Fruit fly (Drosophila melanogaster): Measurements from ENCODE around the gene CG8349.

CG8349 gene

DNA sequence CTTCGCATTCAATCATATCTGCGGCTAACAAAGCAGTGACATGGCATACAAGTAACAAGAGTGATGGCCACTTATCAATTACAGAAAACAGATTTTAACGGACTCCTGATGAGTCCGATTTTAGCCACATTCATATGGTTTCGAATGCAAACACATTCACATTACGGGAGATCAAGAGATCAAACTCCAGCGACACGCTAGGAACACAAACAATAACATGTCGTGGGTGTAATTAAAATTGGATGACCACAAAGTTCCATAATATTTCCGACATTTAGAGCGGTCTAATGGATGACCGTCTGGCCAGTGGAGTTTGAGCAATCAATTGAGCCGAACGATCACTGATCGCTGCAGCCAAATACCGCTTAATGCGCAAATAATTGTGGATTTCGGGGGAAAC lies 26.5 kb downstream of the CG8349 start, which contains the start of gene CG14277:
TSS of gene CG14277 (plus strand) at position 301 of the 400 bp plus-strand sequence.
- TF ChIP-seq CG1620 (GFP tag; optimal IDR thresholded peaks at IDR 0.05) (no peak), Hr96 (GFP tag; optimal IDR thresholded peaks at IDR 0.05) (no peak), cic (GFP tag; optimal IDR thresholded peaks at IDR 0.05) (no peak), Clk (GFP tag; optimal IDR thresholded peaks at IDR 0.05) (no peak), CG7045 (GFP tag; optimal IDR thresholded peaks at IDR 0.05) (no peak), pad (GFP tag; optimal IDR thresholded peaks at IDR 0.05) (no peak), Crg-1 (GFP tag; optimal IDR thresholded peaks at IDR 0.05) (no peak), CG12768 (GFP tag; optimal IDR thresholded peaks at IDR 0.05) (no peak), ovo (GFP tag; optimal IDR thresholded peaks at IDR 0.05) (no peak), toe (GFP tag; optimal IDR thresholded peaks at IDR 0.05) (no peak), CG5204 (GFP tag; optimal IDR thresholded peaks at IDR 0.05) (no peak), CG33017 (tag; optimal IDR thresholded peaks at IDR 0.05) (no peak), cnc (optimal IDR thresholded peaks at IDR 0.05) (no peak), bab1 (GFP tag; optimal IDR thresholded peaks at IDR 0.05) (no peak), Mnt (GFP tag; optimal IDR thresholded peaks at IDR 0.05) (no peak)

DNA sequence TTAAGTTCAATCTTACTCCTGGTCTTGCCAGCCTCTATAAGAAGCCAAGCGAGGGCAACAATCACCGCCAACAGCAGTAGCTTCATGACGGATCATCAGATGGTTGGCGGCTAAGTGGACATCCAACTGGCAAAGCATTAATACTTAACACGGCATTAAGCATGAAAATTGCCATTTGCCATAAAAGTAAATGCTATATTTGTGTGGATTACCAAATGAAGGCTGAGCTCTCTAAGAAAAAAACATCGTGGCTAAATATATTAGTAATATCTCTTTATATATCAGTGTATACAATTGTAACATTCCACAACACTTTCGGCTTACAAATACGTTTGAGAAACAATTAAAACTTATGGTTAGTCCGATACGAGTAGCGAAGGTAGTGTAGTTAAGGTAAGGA lies 28.2 kb downstream of the CG8349 start, which contains the start of gene CG43057:
TSS of gene CG43057 (minus strand) at position 101 of the 400 bp plus-strand sequence.
- no peak for TF ChIP-seq CG1620 (GFP tag; optimal IDR thresholded peaks at IDR 0.05)
- TF ChIP-seq toe (GFP tag; optimal IDR thresholded peaks at IDR 0.05), result no peak
- no peak for TF ChIP-seq Clk (GFP tag; optimal IDR thresholded peaks at IDR 0.05)
- TF ChIP-seq CG11617 (GFP tag; optimal IDR thresholded peaks at IDR 0.05), result no peak
- TF ChIP-seq tj (GFP tag; optimal IDR thresholded peaks at IDR 0.05), result no peak

DNA sequence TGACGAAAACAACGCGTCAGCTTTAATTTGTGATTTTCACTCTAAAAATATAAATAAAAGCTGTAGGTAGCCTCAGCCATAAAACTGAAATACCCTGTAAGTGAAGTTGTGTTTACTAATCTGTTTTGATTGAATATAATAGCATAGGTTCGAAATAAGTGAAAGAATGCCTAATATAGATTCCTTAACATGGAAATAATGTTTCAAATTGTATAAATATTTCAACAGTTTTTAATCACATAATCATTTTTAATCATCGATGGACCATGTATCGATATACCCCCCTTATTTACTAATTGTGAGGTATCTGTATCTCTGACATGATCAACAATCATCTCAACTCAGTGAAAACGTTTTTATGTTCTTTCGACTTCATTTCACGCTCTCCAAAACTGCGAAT lies 39.7 kb downstream of the CG8349 start:
- TF ChIP-seq CG7101 (tag; optimal IDR thresholded peaks at IDR 0.05), result peak; percentile 15
- peak; percentile 5 for TF ChIP-seq CG14711 (tag; optimal IDR thresholded peaks at IDR 0.05)
- peak; percentile 53 for TF ChIP-seq CG33017 (tag; optimal IDR thresholded peaks at IDR 0.05)
- TF ChIP-seq Clk (GFP tag; optimal IDR thresholded peaks at IDR 0.05), result no peak

DNA sequence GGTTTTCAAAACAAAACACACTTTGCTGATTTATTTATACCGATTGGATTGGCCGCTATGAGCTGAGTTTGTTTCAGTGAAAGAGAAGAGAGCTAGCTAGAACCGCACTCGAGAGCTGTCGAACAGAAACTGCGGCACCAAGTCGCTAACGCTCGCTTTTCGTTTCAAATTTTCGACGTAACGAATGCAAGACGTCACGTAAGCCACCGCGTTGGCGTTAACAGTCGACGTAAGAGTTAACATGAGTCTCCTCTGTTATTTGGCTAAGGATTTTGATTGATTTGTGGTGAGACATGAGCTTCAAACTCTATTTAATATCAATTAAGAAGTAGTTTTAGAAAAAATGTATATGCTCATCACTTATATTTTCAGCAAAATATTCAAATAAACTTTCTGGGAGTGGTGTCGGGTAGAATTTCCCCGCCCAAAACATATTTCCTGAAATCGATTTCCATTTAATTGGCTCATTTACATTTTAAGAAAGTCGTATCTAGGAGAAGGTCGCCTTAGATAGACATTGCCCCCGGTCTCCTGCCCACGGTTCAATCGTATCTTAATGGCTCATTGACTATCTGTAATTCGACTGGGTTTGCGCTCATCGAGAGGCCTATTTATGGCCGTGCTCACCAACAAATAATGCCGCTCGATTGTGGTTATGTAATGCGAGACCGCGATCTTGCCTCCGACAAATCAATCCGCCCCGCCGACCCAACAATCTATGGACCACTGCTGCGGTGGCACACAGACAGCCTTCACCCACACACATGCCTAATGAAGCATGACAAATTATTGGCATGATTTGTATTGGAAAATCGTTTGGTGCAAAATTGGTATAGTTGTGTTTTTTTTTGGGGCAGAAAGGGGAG lies 41.9 kb downstream of the CG8349 start, which contains the start of gene CG8086:
TSS of gene CG8086 (minus strand) at position 102 of the 866 bp plus-strand sequence.
- no peak for TF ChIP-seq CG1620 (GFP tag; optimal IDR thresholded peaks at IDR 0.05)
- no peak for TF ChIP-seq Mnt (GFP tag; optimal IDR thresholded peaks at IDR 0.05)
- no peak for TF ChIP-seq ovo (GFP tag; optimal IDR thresholded peaks at IDR 0.05)
- no peak for TF ChIP-seq cic (GFP tag; optimal IDR thresholded peaks at IDR 0.05)
- TF ChIP-seq pad (GFP tag; optimal IDR thresholded peaks at IDR 0.05), result no peak
- TF ChIP-seq tj (GFP tag; optimal IDR thresholded peaks at IDR 0.05), result no peak
- no peak for TF ChIP-seq bab1 (GFP tag; optimal IDR thresholded peaks at IDR 0.05)
- TF ChIP-seq CG12768 (GFP tag; optimal IDR thresholded peaks at IDR 0.05), result no peak
- TF ChIP-seq cnc (optimal IDR thresholded peaks at IDR 0.05), result no peak
- no peak for TF ChIP-seq kay (GFP tag; ENCODE audit: borderline replicate concordance)
- no peak for TF ChIP-seq CG7045 (GFP tag; optimal IDR thresholded peaks at IDR 0.05)
- TF ChIP-seq CG11617 (GFP tag; optimal IDR thresholded peaks at IDR 0.05), result no peak
- TF ChIP-seq CG5204 (GFP tag; optimal IDR thresholded peaks at IDR 0.05), result no peak
- no peak for TF ChIP-seq CG14711 (tag; optimal IDR thresholded peaks at IDR 0.05)

DNA sequence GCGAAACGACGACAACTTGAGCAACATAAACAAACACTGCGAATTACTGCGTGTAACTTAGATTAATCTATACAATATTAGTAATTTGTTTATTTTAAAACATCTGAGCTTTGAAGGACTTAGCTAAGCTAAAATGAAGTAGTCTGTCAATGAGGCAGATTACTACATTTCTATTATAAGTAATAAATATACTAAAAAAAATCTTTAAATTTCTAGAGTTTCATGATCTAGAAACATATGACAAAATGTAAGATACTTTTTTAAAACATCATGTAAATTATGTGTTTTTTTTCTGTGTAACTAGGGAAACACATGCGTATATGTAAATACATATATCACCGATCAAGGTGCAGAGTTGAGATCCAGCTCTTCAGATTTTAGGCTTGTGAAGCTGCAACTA lies 50.4 kb downstream of the CG8349 start:
- no peak for TF ChIP-seq bab1 (GFP tag; optimal IDR thresholded peaks at IDR 0.05)
- TF ChIP-seq cic (GFP tag; optimal IDR thresholded peaks at IDR 0.05), result no peak
- TF ChIP-seq Crg-1 (GFP tag; optimal IDR thresholded peaks at IDR 0.05), result no peak
- TF ChIP-seq CG1620 (GFP tag; optimal IDR thresholded peaks at IDR 0.05), result no peak
- no peak for TF ChIP-seq CG12768 (GFP tag; optimal IDR thresholded peaks at IDR 0.05)
- no peak for TF ChIP-seq Hr96 (GFP tag; optimal IDR thresholded peaks at IDR 0.05)
- no peak for TF ChIP-seq Mnt (GFP tag; optimal IDR thresholded peaks at IDR 0.05)
- no peak for TF ChIP-seq CG33017 (tag; optimal IDR thresholded peaks at IDR 0.05)
- no peak for TF ChIP-seq CG14711 (tag; optimal IDR thresholded peaks at IDR 0.05)
- no peak for TF ChIP-seq CG7045 (GFP tag; optimal IDR thresholded peaks at IDR 0.05)
- TF ChIP-seq CG11617 (GFP tag; optimal IDR thresholded peaks at IDR 0.05), result no peak
- no peak for TF ChIP-seq pad (GFP tag; optimal IDR thresholded peaks at IDR 0.05)
- no peak for TF ChIP-seq kay (GFP tag; ENCODE audit: borderline replicate concordance)
